In the genomic region with DNA sequence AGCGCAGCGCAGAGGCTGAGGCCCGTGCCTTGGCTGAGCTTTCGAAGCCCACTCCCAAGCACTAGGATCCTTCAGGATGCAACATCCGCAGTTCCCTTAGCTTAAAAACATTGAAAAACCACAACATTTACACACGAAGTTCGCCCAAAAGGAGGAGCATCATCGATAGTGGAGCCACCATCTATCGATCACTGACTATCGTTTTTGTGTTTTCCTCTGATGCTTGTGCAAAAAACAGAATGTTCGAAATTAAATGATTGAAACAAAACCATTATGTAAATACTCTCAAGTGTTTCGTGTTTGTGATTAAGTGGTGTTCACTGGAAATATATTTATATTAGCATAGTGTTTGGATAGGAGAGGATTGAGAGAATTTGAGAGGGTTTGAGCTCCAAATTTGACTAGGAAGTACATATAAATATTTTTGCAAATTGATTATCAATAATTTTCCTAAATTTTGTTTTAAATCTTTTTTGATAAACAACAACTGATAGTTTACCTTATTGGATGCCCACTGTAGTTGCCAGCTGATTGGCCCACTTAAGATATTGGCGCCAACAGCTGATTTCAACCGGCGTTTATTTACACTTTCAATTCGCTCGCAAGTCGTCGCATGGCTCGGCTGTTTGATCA, we compare ENCODE assay signal across 1 fruit fly cellular context.
TF ChIP-seq lines count a peak whose summit lies in the region.

A gene (plus strand): TSS at position 580 of the 633 bp plus-strand sequence.

TF ChIP-seq in whole organism, embryonic, 481 proteins besides CTCF, POLR2A, EP300 and RAD21 (continued from another document):
- TF ChIP-seq Ets97D (GFP tag; optimal IDR thresholded peaks at IDR 0.05; lab: Kevin White, UChicago) (no peak), sr (GFP tag; IDR thresholded peaks at IDR 0.05; lab: Robert Waterston, UW) (0 out of 3 replicates have a peak, but pooled peaks have one; percentile 19), CG11504 (tag; optimal IDR thresholded peaks at IDR 0.05; lab: Kevin White, UChicago) (peak; percentile 79), NK7.1 (GFP tag; optimal IDR thresholded peaks at IDR 0.05; lab: Kevin White, UChicago) (peak; percentile 84), sim (GFP tag; IDR thresholded peaks at IDR 0.05; lab: Robert Waterston, UW) (peak; percentile 66; the same call in 1 of the 2 replicates), Ptx1 (GFP tag; IDR thresholded peaks at IDR 0.05; lab: Robert Waterston, UW) (peak; percentile 75), CG1792 (GFP tag; optimal IDR thresholded peaks at IDR 0.05; lab: Kevin White, UChicago) (peak; percentile 39)
